Worm (Caenorhabditis elegans) whole organism, young adult: Measurements from ENCODE around the gene chil-25.
A peak's percentile ranks its signal among the peaks of the same experiment; 100 is the strongest.

Experiments
- B0261.1 ChIP-seq: sonication (generic microtip); optimal IDR thresholded peaks from 2 replicates; lab custom pipeline; 2016; ENCODE audit warnings: mild to moderate bottlenecking, missing genetic modification characterization, moderate library complexity, missing compliant biosample characterization
- D2030.7 ChIP-seq: fragments of 200-800 bp; sonication (Bioruptor generic); IDR thresholded peaks from 2 replicates; pipeline ENCODE4 v1.3.6; 2022; ENCODE audit warnings: missing genetic modification reagents, missing genetic modification characterization, missing compliant biosample characterization
- F22D6.2 ChIP-seq: sonication (generic microtip); optimal IDR thresholded peaks from 2 replicates; lab custom pipeline; 2016; ENCODE audit warnings: mild to moderate bottlenecking, missing genetic modification characterization, missing compliant biosample characterization
- F57C9.4 ChIP-seq: sonication (generic microtip); optimal IDR thresholded peaks from 2 replicates; lab custom pipeline; 2017; ENCODE audit warnings: mild to moderate bottlenecking, missing genetic modification characterization, missing compliant biosample characterization
- K12H6.12 ChIP-seq: fragments of 200-800 bp; sonication (Bioruptor generic); optimal IDR thresholded peaks from 2 replicates; lab custom pipeline; 2018; ENCODE audit warnings: mild to moderate bottlenecking, missing genetic modification characterization, missing compliant biosample characterization
- Y56A3A.18 ChIP-seq: fragments of 200-800 bp; sonication (Bioruptor generic); IDR thresholded peaks from 2 replicates; pipeline ENCODE4 v1.3.6; 2022; ENCODE audit warnings: missing genetic modification reagents, missing genetic modification characterization, missing compliant biosample characterization
- Y67H2A.10 ChIP-seq: fragments of 200-800 bp; sonication (Bioruptor generic); conservative IDR thresholded peaks from 2 replicates; pipeline ENCODE4 v1.3.6; 2022; ENCODE audit warnings: missing genetic modification reagents, missing genetic modification characterization, missing compliant biosample characterization
- attf-5 ChIP-seq: fragments of 200-800 bp; sonication (Bioruptor generic); optimal IDR thresholded peaks from 2 replicates; lab custom pipeline; 2018; ENCODE audit warnings: mild to moderate bottlenecking, missing genetic modification characterization, missing compliant biosample characterization
- ccch-3 ChIP-seq: fragments of 200-800 bp; sonication (Bioruptor generic); optimal IDR thresholded peaks from 2 replicates; lab custom pipeline; 2018; ENCODE audit warnings: mild to moderate bottlenecking, missing genetic modification characterization, missing compliant biosample characterization
- ceh-40 ChIP-seq: fragments of 200-800 bp; sonication (Bioruptor generic); IDR thresholded peaks from 2 replicates; pipeline ENCODE4 v1.3.6; 2022; ENCODE audit warnings: missing genetic modification characterization, missing compliant biosample characterization
- die-1 ChIP-seq: sonication (generic microtip); optimal IDR thresholded peaks from 2 replicates; lab custom pipeline; 2016; ENCODE audit warnings: missing genotype, mild to moderate bottlenecking, missing genetic modification characterization, missing compliant biosample characterization
- egrh-3 ChIP-seq: fragments of 200-800 bp; sonication (Bioruptor generic); IDR thresholded peaks from 2 replicates; pipeline ENCODE4 v1.3.6; 2022; ENCODE audit warnings: missing genetic modification reagents, missing genetic modification characterization, missing compliant biosample characterization
- hlh-12 ChIP-seq: sonication (generic microtip); optimal IDR thresholded peaks from 2 replicates; lab custom pipeline; 2016; ENCODE audit warnings: missing genetic modification characterization, missing compliant biosample characterization
- hmg-1.2 ChIP-seq: fragments of 200-800 bp; sonication (Bioruptor generic); IDR thresholded peaks from 2 replicates; pipeline ENCODE4 v1.3.6; 2022; ENCODE audit warnings: missing genetic modification reagents, missing genetic modification characterization, missing compliant biosample characterization
- lin-26 ChIP-seq: fragments of 200-800 bp; sonication (Bioruptor generic); IDR thresholded peaks from 2 replicates; pipeline ENCODE4 v1.3.6; 2022; ENCODE audit warnings: missing genetic modification reagents, missing genetic modification characterization, missing compliant biosample characterization
- lin-35 ChIP-seq, 3 experiments: fragments of 150-350 bp in 2 of 3; sonication (generic microtip) in 1 of 3; optimal IDR thresholded peaks; 2 replicates each; lab custom pipeline; 2014 to 2018; ENCODE audit warnings: missing biosample characterization in 3 of 3, missing genetic modification characterization in 3 of 3, missing genetic modification reagents in 3 of 3
- lsy-27 ChIP-seq: sonication (generic microtip); optimal IDR thresholded peaks from 2 replicates; lab custom pipeline; 2017; ENCODE audit warnings: missing genetic modification characterization, mild to moderate bottlenecking, missing compliant biosample characterization, antibody characterized with exemption, missing genotype, borderline replicate concordance; ENCODE audit not compliant: insufficient read depth
- madf-8 ChIP-seq: fragments of 200-800 bp; sonication (Bioruptor generic); conservative IDR thresholded peaks from 2 replicates; pipeline ENCODE4 v1.3.6; 2022; ENCODE audit warnings: missing genetic modification reagents, missing genetic modification characterization, missing compliant biosample characterization
- mcd-1 ChIP-seq: fragments of 200-800 bp; sonication (Bioruptor generic); IDR thresholded peaks from 2 replicates; pipeline ENCODE4 v1.3.6; 2022; ENCODE audit warnings: missing genetic modification reagents, missing genetic modification characterization, missing compliant biosample characterization
- mes-4 ChIP-seq: sonication (generic microtip); optimal IDR thresholded peaks from 2 replicates; lab custom pipeline; 2016; ENCODE audit warnings: missing genotype, missing genetic modification characterization, missing compliant biosample characterization
- nhr-120 ChIP-seq: fragments of 200-800 bp; sonication (Bioruptor generic); IDR thresholded peaks from 2 replicates; pipeline ENCODE4 v1.3.6; 2022; ENCODE audit warnings: missing genetic modification characterization, missing compliant biosample characterization
- nhr-27 ChIP-seq: fragments of 200-800 bp; sonication (Bioruptor generic); optimal IDR thresholded peaks from 2 replicates; lab custom pipeline; 2018; ENCODE audit warnings: mild to moderate bottlenecking, missing genetic modification characterization, moderate library complexity, missing compliant biosample characterization
- nhr-80 ChIP-seq: sonication (generic microtip); optimal IDR thresholded peaks from 2 replicates; lab custom pipeline; 2016; ENCODE audit warnings: missing genetic modification characterization, missing compliant biosample characterization
- pbrm-1 ChIP-seq: fragments of 200-800 bp; sonication (Bioruptor generic); IDR thresholded peaks from 2 replicates; pipeline ENCODE4 v1.3.6; 2022; ENCODE audit warnings: missing genetic modification reagents, missing genetic modification characterization, missing compliant biosample characterization
- pha-4 ChIP-seq: fragments of 150-350 bp; sonication (generic microtip); optimal IDR thresholded peaks from 2 replicates; lab custom pipeline; 2014; ENCODE audit warnings: missing biosample characterization, missing genetic modification reagents, missing genetic modification characterization
- rec-8 ChIP-seq, 2 experiments: sonication (generic microtip); optimal IDR thresholded peaks; 2 replicates each; lab custom pipeline; 2016; ENCODE audit warnings: mild to moderate bottlenecking in 2 of 2, missing genetic modification characterization in 2 of 2, missing genetic modification reagents in 2 of 2, missing genotype in 2 of 2, missing biosample characterization in 1 of 2, missing compliant biosample characterization in 1 of 2, moderate library complexity in 1 of 2
- repo-1 ChIP-seq: sonication (generic microtip); optimal IDR thresholded peaks from 2 replicates; lab custom pipeline; 2017; ENCODE audit warnings: mild to moderate bottlenecking, missing genetic modification characterization, missing compliant biosample characterization
- sea-2 ChIP-seq: fragments of 200-800 bp; sonication (Bioruptor generic); IDR thresholded peaks from 2 replicates; pipeline ENCODE4 v1.3.6; 2022; ENCODE audit warnings: missing genetic modification characterization, missing compliant biosample characterization
- tbp1 ChIP-seq: fragments of 200-800 bp; sonication (Bioruptor generic); optimal IDR thresholded peaks from 2 replicates; lab custom pipeline; 2018; ENCODE audit warnings: mild to moderate bottlenecking, missing genetic modification characterization, missing compliant biosample characterization
- tbx-9 ChIP-seq: sonication (generic microtip); optimal IDR thresholded peaks from 2 replicates; lab custom pipeline; 2016; ENCODE audit warnings: borderline replicate concordance, missing genetic modification characterization, inconsistent platforms, missing compliant biosample characterization
- zfh-2 ChIP-seq: fragments of 200-800 bp; sonication (Bioruptor generic); conservative IDR thresholded peaks from 2 replicates; pipeline ENCODE4 v1.3.6; 2022; ENCODE audit warnings: missing genetic modification reagents, missing genetic modification characterization, missing compliant biosample characterization
- zim-3 ChIP-seq: sonication (generic microtip); optimal IDR thresholded peaks from 2 replicates; lab custom pipeline; 2017; ENCODE audit warnings: mild to moderate bottlenecking, missing genetic modification characterization, moderate library complexity, missing compliant biosample characterization
- ztf-22 ChIP-seq: fragments of 200-800 bp; sonication (Bioruptor generic); optimal IDR thresholded peaks from 2 replicates; lab custom pipeline; 2018; ENCODE audit warnings: mild to moderate bottlenecking, missing genetic modification characterization, moderate library complexity, missing compliant biosample characterization
- ztf-26 ChIP-seq: sonication (generic microtip); optimal IDR thresholded peaks from 2 replicates; lab custom pipeline; 2017; ENCODE audit warnings: missing genetic modification characterization, missing compliant biosample characterization

Gene chil-25

ce11 chrII:9487337-9487950 lies 13.2 kb upstream of the chil-25 start, which contains the start of gene T19H5.4 (continued):
- TF ChIP-seq lin-26 (GFP tag; lab: Robert Waterston, UW): peak; percentile 52; the same call in 1 of the 2 replicates
- peak; percentile 41 for TF ChIP-seq K12H6.12 (tag; lab: Kevin White, UChicago)
- no peak for TF ChIP-seq ceh-40
- no peak for TF ChIP-seq Y56A3A.18 (GFP tag; lab: Robert Waterston, UW)
- TF ChIP-seq pha-4 (tag; lab: Kevin White, UChicago): no peak
- peak; percentile 53; the same call in 1 of the 2 replicates for TF ChIP-seq hmg-1.2 (GFP tag; lab: Robert Waterston, UW)
- peak; percentile 34 for TF ChIP-seq tbp1
- TF ChIP-seq egrh-3 (GFP tag; lab: Robert Waterston, UW): peak; percentile 38; the same call in 1 of the 2 replicates
- peak; percentile 95 for TF ChIP-seq zfh-2
- 0 out of 2 replicates have a peak, but pooled peaks have one; percentile 30 for TF ChIP-seq sea-2 (GFP tag; lab: Robert Waterston, UW)
- TF ChIP-seq, all 124 proteins: peak for 30

- TF ChIP-seq lsy-27 (tag; lab: Kevin White, UChicago): no peak
- TF ChIP-seq F22D6.2: no peak
- TF ChIP-seq rec-8 (tag; optimal IDR thresholded peaks at IDR 0.05; lab: Kevin White, UChicago): no peak
- no peak for TF ChIP-seq Y67H2A.10 (GFP tag; lab: Robert Waterston, UW)
- no peak for TF ChIP-seq repo-1
- TF ChIP-seq pbrm-1 (GFP tag; lab: Robert Waterston, UW): no peak
- TF ChIP-seq attf-5: no peak
- TF ChIP-seq tbx-9 (tag; lab: Kevin White, UChicago): no peak
- no peak for TF ChIP-seq B0261.1 (tag; lab: Kevin White, UChicago)
Observed at ce11 chrII:9485081-9485730, 10.9 kb upstream of the chil-25 start.

DNA sequence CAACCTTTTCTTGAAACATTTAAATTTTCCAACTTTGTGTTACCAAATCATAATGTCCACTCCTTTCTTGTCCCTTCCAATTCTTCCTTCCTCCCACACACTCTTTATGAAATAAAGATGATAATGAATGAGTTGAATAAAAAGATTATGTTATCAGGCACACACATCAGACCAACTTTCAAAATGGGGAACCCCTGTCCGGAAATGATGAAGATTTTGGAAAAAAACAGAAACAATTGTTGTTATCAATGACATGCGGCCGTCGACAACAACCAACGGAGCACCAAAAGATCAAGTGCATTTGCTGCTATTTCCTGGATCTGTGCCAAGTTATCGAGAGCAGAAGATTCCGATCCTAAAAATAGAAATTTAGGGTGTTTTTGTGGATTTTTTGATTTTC lies 9.1 kb upstream of the chil-25 start:
- TF ChIP-seq B0261.1 (tag; lab: Kevin White, UChicago) (no peak), D2030.7 (GFP tag; lab: Robert Waterston, UW) (no peak), lin-35 (GFP tag; optimal IDR thresholded peaks at IDR 0.05; lab: Kevin White, UChicago) (no peak), nhr-120 (GFP tag; lab: Robert Waterston, UW) (no peak), ztf-22 (GFP tag; lab: Kevin White, UChicago) (no peak), mcd-1 (GFP tag; lab: Robert Waterston, UW) (no peak), hlh-12 (no peak), die-1 (no peak), tbp1 (no peak), mes-4 (no peak), ceh-40 (no peak), zim-3 (no peak), ztf-26 (tag; lab: Kevin White, UChicago) (no peak), madf-8 (GFP tag; lab: Robert Waterston, UW) (no peak), nhr-80 (no peak), nhr-27 (tag; lab: Kevin White, UChicago) (no peak), F57C9.4 (tag; lab: Kevin White, UChicago) (no peak), ccch-3 (GFP tag; lab: Kevin White, UChicago) (no peak)
